Worm (Caenorhabditis elegans) whole organism, young adult: Measurements from ENCODE around the gene str-47.

Experiments used
- F22D6.2 ChIP-seq: sonication (generic microtip); optimal IDR thresholded peaks from 2 replicates; lab custom pipeline; 2016; ENCODE audit warnings: mild to moderate bottlenecking, missing genetic modification characterization, missing compliant biosample characterization
- Y56A3A.18 ChIP-seq: fragments of 200-800 bp; sonication (Bioruptor generic); IDR thresholded peaks from 2 replicates; pipeline ENCODE4 v1.3.6; 2022; ENCODE audit warnings: missing genetic modification reagents, missing genetic modification characterization, missing compliant biosample characterization
- ama-1 ChIP-seq, 3 experiments: fragments of 150-350 bp in 1 of 3; sonication (generic microtip) in 2 of 3; optimal IDR thresholded peaks; 2 replicates each; lab custom pipeline; 2014 to 2018; ENCODE audit warnings: missing biosample characterization in 2 of 3, missing genetic modification characterization in 2 of 3, missing genetic modification reagents in 2 of 3
- atf-7 ChIP-seq: sonication (generic microtip); optimal IDR thresholded peaks from 2 replicates; lab custom pipeline; 2017; ENCODE audit warnings: mild to moderate bottlenecking, missing genetic modification characterization, missing compliant biosample characterization
- ccch-3 ChIP-seq: fragments of 200-800 bp; sonication (Bioruptor generic); optimal IDR thresholded peaks from 2 replicates; lab custom pipeline; 2018; ENCODE audit warnings: mild to moderate bottlenecking, missing genetic modification characterization, missing compliant biosample characterization
- lsl-1 ChIP-seq: fragments of 200-800 bp; sonication (Bioruptor generic); optimal IDR thresholded peaks from 2 replicates; lab custom pipeline; 2018; ENCODE audit warnings: mild to moderate bottlenecking, missing genetic modification characterization, moderate library complexity, missing compliant biosample characterization
- nfya-1 ChIP-seq: sonication (generic microtip); optimal IDR thresholded peaks from 2 replicates; lab custom pipeline; 2017; ENCODE audit warnings: antibody characterized with exemption, missing compliant biosample characterization, missing genetic modification characterization, borderline replicate concordance; ENCODE audit not compliant: insufficient read depth
- snpc-3.4 ChIP-seq: sonication (generic microtip); optimal IDR thresholded peaks from 2 replicates; lab custom pipeline; 2017; ENCODE audit warnings: missing genetic modification characterization, mild to moderate bottlenecking, missing compliant biosample characterization, antibody characterized with exemption, moderate library complexity, missing genotype, missing genetic modification reagents
- tbp1 ChIP-seq: fragments of 200-800 bp; sonication (Bioruptor generic); optimal IDR thresholded peaks from 2 replicates; lab custom pipeline; 2018; ENCODE audit warnings: mild to moderate bottlenecking, missing genetic modification characterization, missing compliant biosample characterization
- unc-130 ChIP-seq: sonication (generic microtip); optimal IDR thresholded peaks from 2 replicates; lab custom pipeline; 2016; ENCODE audit warnings: missing genetic modification reagents, missing genetic modification characterization, missing compliant biosample characterization
- unc-62 ChIP-seq: fragments of 150-350 bp; optimal IDR thresholded peaks from 2 replicates; lab custom pipeline; 2014; ENCODE audit warnings: missing biosample characterization, missing genetic modification reagents, missing genetic modification characterization

DNA sequence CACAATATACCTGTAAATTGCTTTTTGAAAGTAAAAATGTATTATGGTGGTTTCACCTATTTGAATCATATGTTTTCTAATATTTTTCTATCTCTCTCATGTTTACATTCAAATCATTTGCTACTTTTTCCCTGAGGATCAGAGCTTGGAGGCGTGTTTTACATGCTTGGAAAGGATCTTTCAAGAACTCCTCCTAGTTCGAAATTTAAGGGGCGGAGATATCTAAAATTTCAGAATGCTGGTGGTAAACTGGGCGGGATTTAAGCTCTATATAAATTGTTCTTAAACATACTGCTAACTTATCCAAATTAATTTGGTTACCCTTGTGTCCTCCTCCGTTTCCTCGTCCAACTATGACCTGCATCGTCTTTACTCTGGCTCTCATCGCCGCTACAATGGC lies 22.4 kb downstream of the str-47 start, which contains the start of gene C12D5.5:
- TF ChIP-seq atf-7 (tag; lab: Kevin White, UChicago) (no peak), snpc-3.4 (tag; lab: Kevin White, UChicago) (no peak), nfya-1 (tag; lab: Kevin White, UChicago) (no peak), F22D6.2 (tag; lab: Kevin White, UChicago) (no peak), lsl-1 (GFP tag; lab: Kevin White, UChicago) (no peak), unc-62 (GFP tag; lab: Kevin White, UChicago) (no peak), unc-130 (GFP tag; lab: Kevin White, UChicago) (no peak), ama-1 (optimal IDR thresholded peaks at IDR 0.05; lab: Kevin White, UChicago) (no peak), ama-1 (GFP tag; optimal IDR thresholded peaks at IDR 0.05; lab: Kevin White, UChicago) (no peak), Y56A3A.18 (GFP tag; lab: Robert Waterston, UW) (no peak), ccch-3 (GFP tag; lab: Kevin White, UChicago) (no peak), tbp1 (no peak)
